Worm (Caenorhabditis elegans) whole organism, mixed stage, embryonic: ENCODE results near the gene ZK218.1.

Experiments
- M03D4.4 ChIP-seq: sonication (generic microtip); optimal IDR thresholded peaks from 2 replicates; lab custom pipeline; 2017; ENCODE audit warnings: mild to moderate bottlenecking, missing genetic modification characterization, missing compliant biosample characterization
- bed-3 ChIP-seq: fragments of 200-800 bp; sonication (Bioruptor generic); optimal IDR thresholded peaks from 3 replicates; lab custom pipeline; 2018; ENCODE audit warnings: mild to moderate bottlenecking, missing genetic modification characterization, moderate library complexity, missing compliant biosample characterization
- blmp-1 ChIP-seq: fragments of 150-350 bp; optimal IDR thresholded peaks from 2 replicates; lab custom pipeline; 2014; ENCODE audit warnings: missing biosample characterization, missing genetic modification characterization
- ceh-39 ChIP-seq: fragments of 150-350 bp; optimal IDR thresholded peaks from 2 replicates; lab custom pipeline; 2014; ENCODE audit warnings: missing biosample characterization, missing genetic modification characterization
- ceh-83 ChIP-seq: fragments of 200-800 bp; sonication (Bioruptor generic); optimal IDR thresholded peaks from 2 replicates; lab custom pipeline; 2018; ENCODE audit warnings: mild to moderate bottlenecking, missing genetic modification characterization, missing compliant biosample characterization
- ces-1 ChIP-seq: fragments of 150-350 bp; optimal IDR thresholded peaks from 2 replicates; lab custom pipeline; 2014; ENCODE audit warnings: missing biosample characterization, missing genetic modification reagents, missing genetic modification characterization
- cnd-1 ChIP-seq: fragments of 200-800 bp; sonication (Bioruptor generic); optimal IDR thresholded peaks from 2 replicates; lab custom pipeline; 2018; ENCODE audit warnings: mild to moderate bottlenecking, missing genetic modification characterization, missing compliant biosample characterization
- drap-1 ChIP-seq: fragments of 200-800 bp; sonication (Bioruptor generic); optimal IDR thresholded peaks from 3 replicates; lab custom pipeline; 2018; ENCODE audit warnings: mild to moderate bottlenecking, missing genetic modification characterization, missing compliant biosample characterization
- elt-1 ChIP-seq: sonication (generic microtip); optimal IDR thresholded peaks from 2 replicates; lab custom pipeline; 2017; ENCODE audit warnings: missing genetic modification characterization, mild to moderate bottlenecking, missing compliant biosample characterization, antibody characterized with exemption, moderate library complexity, borderline replicate concordance; ENCODE audit not compliant: insufficient read depth
- elt-3 ChIP-seq: fragments of 150-350 bp; optimal IDR thresholded peaks from 2 replicates; lab custom pipeline; 2014; ENCODE audit warnings: missing biosample characterization, missing genetic modification characterization
- flh-1 ChIP-seq: fragments of 200-800 bp; sonication (Bioruptor generic); optimal IDR thresholded peaks from 2 replicates; lab custom pipeline; 2018; ENCODE audit warnings: mild to moderate bottlenecking, missing genetic modification characterization, moderate library complexity, missing compliant biosample characterization
- hlh-1 ChIP-seq: fragments of 150-350 bp; optimal IDR thresholded peaks from 2 replicates; lab custom pipeline; 2014; ENCODE audit warnings: missing biosample characterization, missing genetic modification reagents, missing genetic modification characterization
- lin-13 ChIP-seq: fragments of 150-350 bp; optimal IDR thresholded peaks from 2 replicates; lab custom pipeline; 2014; ENCODE audit warnings: missing biosample characterization, missing genetic modification characterization
- lin-32 ChIP-seq: fragments of 200-800 bp; sonication (Bioruptor generic); optimal IDR thresholded peaks from 2 replicates; lab custom pipeline; 2018; ENCODE audit warnings: mild to moderate bottlenecking, missing genetic modification characterization, missing compliant biosample characterization
- lsy-2 ChIP-seq: fragments of 150-350 bp; optimal IDR thresholded peaks from 2 replicates; lab custom pipeline; 2014; ENCODE audit warnings: missing biosample characterization, missing genetic modification characterization
- mab-5 ChIP-seq: fragments of 150-350 bp; optimal IDR thresholded peaks from 2 replicates; lab custom pipeline; 2014; ENCODE audit warnings: missing biosample characterization, missing genetic modification characterization
- mep-1 ChIP-seq: fragments of 150-350 bp; optimal IDR thresholded peaks from 2 replicates; lab custom pipeline; 2017; ENCODE audit warnings: missing biosample characterization, missing genetic modification reagents, missing genetic modification characterization, inconsistent platforms
- mls-2 ChIP-seq: sonication (generic microtip); optimal IDR thresholded peaks from 2 replicates; lab custom pipeline; 2016; ENCODE audit warnings: mild to moderate bottlenecking, missing genetic modification characterization, moderate library complexity, missing compliant biosample characterization
- nhr-12 ChIP-seq: fragments of 150-350 bp; optimal IDR thresholded peaks from 2 replicates; lab custom pipeline; 2014; ENCODE audit warnings: missing biosample characterization, missing genetic modification characterization
- nhr-2 ChIP-seq: fragments of 150-350 bp; optimal IDR thresholded peaks from 2 replicates; lab custom pipeline; 2014; ENCODE audit warnings: missing biosample characterization, missing genetic modification characterization
- nhr-237 ChIP-seq: fragments of 150-350 bp; optimal IDR thresholded peaks from 2 replicates; lab custom pipeline; 2014; ENCODE audit warnings: missing biosample characterization, missing genetic modification characterization
- nhr-28 ChIP-seq: fragments of 150-350 bp; optimal IDR thresholded peaks from 2 replicates; lab custom pipeline; 2014; ENCODE audit warnings: missing biosample characterization, missing genetic modification characterization
- nhr-76 ChIP-seq: sonication (generic microtip); optimal IDR thresholded peaks from 2 replicates; lab custom pipeline; 2017; ENCODE audit warnings: missing biosample characterization, missing genetic modification characterization
- pha-4 ChIP-seq: fragments of 150-350 bp; optimal IDR thresholded peaks from 2 replicates; lab custom pipeline; 2018; ENCODE audit warnings: missing biosample characterization, missing genetic modification reagents, missing genetic modification characterization
- snpc-4 ChIP-seq: fragments of 150-350 bp; optimal IDR thresholded peaks from 2 replicates; lab custom pipeline; 2014; ENCODE audit warnings: missing biosample characterization, missing genetic modification characterization
- sptf-1 ChIP-seq: sonication (generic microtip); optimal IDR thresholded peaks from 2 replicates; lab custom pipeline; 2017; ENCODE audit warnings: mild to moderate bottlenecking, missing genetic modification characterization, moderate library complexity, missing compliant biosample characterization
- unc-120 ChIP-seq: sonication (generic microtip); optimal IDR thresholded peaks from 2 replicates; lab custom pipeline; 2017; ENCODE audit warnings: missing genetic modification characterization, missing compliant biosample characterization; ENCODE audit not compliant: poor library complexity, severe bottlenecking
- unc-39 ChIP-seq: fragments of 150-350 bp; optimal IDR thresholded peaks from 2 replicates; lab custom pipeline; 2014; ENCODE audit warnings: missing biosample characterization, missing genetic modification characterization
- unc-62 ChIP-seq: fragments of 150-350 bp; optimal IDR thresholded peaks from 2 replicates; lab custom pipeline; 2014; ENCODE audit warnings: missing biosample characterization, missing genetic modification reagents, missing genetic modification characterization
- zip-8 ChIP-seq: fragments of 150-350 bp; optimal IDR thresholded peaks from 2 replicates; lab custom pipeline; 2014; ENCODE audit warnings: missing biosample characterization, missing genetic modification characterization
- ztf-11 ChIP-seq: fragments of 150-350 bp; optimal IDR thresholded peaks from 2 replicates; lab custom pipeline; 2014; ENCODE audit warnings: missing biosample characterization, missing genetic modification characterization

ZK218.1 gene

ce11 chrV:17068839-17069238 is 23.5 kb upstream of the ZK218.1 start, which contains the start of gene T05E12.8:
T05E12.8 (plus strand) TSS chrV:17069139.
- TF ChIP-seq cnd-1 (tag; lab: Kevin White, UChicago) (no peak), elt-1 (no peak), bed-3 (GFP tag; lab: Kevin White, UChicago) (no peak), ces-1 (GFP tag; lab: Kevin White, UChicago) (no peak), M03D4.4 (tag; lab: Kevin White, UChicago) (no peak), ceh-83 (GFP tag; lab: Kevin White, UChicago) (no peak), lsy-2 (tag; lab: Kevin White, UChicago) (no peak), lin-13 (tag; lab: Kevin White, UChicago) (no peak)

ce11 chrV:17071578-17071977 is 20.8 kb upstream of the ZK218.1 start, which contains the start of gene srbc-14:
srbc-14 (minus strand) TSS chrV:17071678.
- TF ChIP-seq sptf-1 (tag; lab: Kevin White, UChicago) (no peak), ces-1 (GFP tag; lab: Kevin White, UChicago) (no peak), mep-1 (tag; lab: Kevin White, UChicago) (no peak), nhr-28 (tag; lab: Kevin White, UChicago) (no peak), unc-120 (tag; lab: Kevin White, UChicago) (no peak), lin-13 (tag; lab: Kevin White, UChicago) (no peak), nhr-2 (tag; lab: Kevin White, UChicago) (no peak), nhr-76 (tag; lab: Kevin White, UChicago) (no peak), ceh-83 (GFP tag; lab: Kevin White, UChicago) (no peak), ztf-11 (no peak)

- TF ChIP-seq flh-1 (GFP tag; lab: Kevin White, UChicago) (no peak), ztf-11 (no peak), nhr-237 (tag; lab: Kevin White, UChicago) (no peak), unc-62 (GFP tag; lab: Kevin White, UChicago) (no peak), cnd-1 (tag; lab: Kevin White, UChicago) (no peak), nhr-76 (tag; lab: Kevin White, UChicago) (no peak), mls-2 (tag; lab: Kevin White, UChicago) (no peak), lin-32 (GFP tag; lab: Kevin White, UChicago) (no peak), elt-1 (no peak), mep-1 (tag; lab: Kevin White, UChicago) (no peak), pha-4 (tag; lab: Kevin White, UChicago) (no peak), mab-5 (tag; lab: Kevin White, UChicago) (no peak), ceh-83 (GFP tag; lab: Kevin White, UChicago) (no peak), nhr-12 (no peak), ceh-39 (tag; lab: Kevin White, UChicago) (no peak)
These were observed 16.5 kb upstream of the ZK218.1 start, which contains the start of gene str-125 for ce11 chrV:17075900-17076299. str-125 (minus strand) TSS chrV:17076000.

ce11 chrV:17077889-17078288 is 14.5 kb upstream of the ZK218.1 start, which contains the start of gene T05E12.3:
T05E12.3 (minus strand) TSS chrV:17077989.
- TF ChIP-seq blmp-1 (tag; lab: Kevin White, UChicago) (no peak), unc-39 (tag; lab: Kevin White, UChicago) (no peak), nhr-28 (tag; lab: Kevin White, UChicago) (no peak), hlh-1 (tag; lab: Kevin White, UChicago) (no peak), sptf-1 (tag; lab: Kevin White, UChicago) (no peak), nhr-12 (no peak), mls-2 (tag; lab: Kevin White, UChicago) (no peak), snpc-4 (no peak), ceh-39 (tag; lab: Kevin White, UChicago) (no peak), drap-1 (GFP tag; lab: Kevin White, UChicago) (no peak), ceh-83 (GFP tag; lab: Kevin White, UChicago) (no peak)

DNA sequence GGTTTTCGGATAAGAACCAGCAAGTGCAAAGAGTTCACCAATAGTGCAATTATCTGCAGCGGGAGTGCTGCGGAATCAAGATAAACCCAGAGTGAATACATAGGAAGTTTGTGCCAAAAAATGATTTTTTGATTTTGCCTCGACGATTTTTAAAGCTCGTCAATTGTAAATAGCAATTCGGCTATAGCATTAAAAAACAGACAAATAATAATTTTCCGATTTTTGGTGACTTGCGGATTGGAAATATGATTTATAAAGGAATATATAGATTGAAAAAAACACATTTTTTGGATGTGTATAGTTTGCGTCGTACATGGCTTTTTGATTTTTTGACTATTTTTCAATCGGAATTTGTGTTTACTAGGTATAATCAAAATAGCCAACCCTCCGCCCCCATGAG is 12.6 kb upstream of the ZK218.1 start, which contains the start of gene srw-20:
srw-20 (minus strand) TSS at position 101 of the 400 bp plus-strand sequence.
- TF ChIP-seq cnd-1 (tag; lab: Kevin White, UChicago) (no peak), drap-1 (GFP tag; lab: Kevin White, UChicago) (no peak), elt-3 (tag; lab: Kevin White, UChicago) (no peak), lin-13 (tag; lab: Kevin White, UChicago) (no peak), nhr-12 (no peak), lin-32 (GFP tag; lab: Kevin White, UChicago) (no peak), zip-8 (tag; lab: Kevin White, UChicago) (no peak), mab-5 (tag; lab: Kevin White, UChicago) (no peak), ztf-11 (no peak), ceh-39 (tag; lab: Kevin White, UChicago) (no peak), nhr-2 (tag; lab: Kevin White, UChicago) (no peak), flh-1 (GFP tag; lab: Kevin White, UChicago) (no peak), sptf-1 (tag; lab: Kevin White, UChicago) (no peak), elt-1 (no peak), unc-120 (tag; lab: Kevin White, UChicago) (no peak), lsy-2 (tag; lab: Kevin White, UChicago) (no peak), blmp-1 (tag; lab: Kevin White, UChicago) (no peak)
